Fruit fly (Drosophila melanogaster) whole organism, embryonic: Measurements from ENCODE around the gene mnd.

Experiments used
- Bteb2 ChIP-seq: fragments of 200-800 bp; sonication (Bioruptor generic); optimal IDR thresholded peaks from 2 replicates; lab custom pipeline; 2016; ENCODE audit warnings: missing biosample characterization, missing genetic modification characterization
- CG12071 ChIP-seq: fragments of 200-800 bp; sonication (Bioruptor generic); optimal IDR thresholded peaks from 3 replicates; lab custom pipeline; 2018; ENCODE audit warnings: missing biosample characterization, mild to moderate bottlenecking, missing genetic modification characterization
- CG7357 ChIP-seq: fragments of 200-800 bp; sonication (Bioruptor generic); IDR thresholded peaks from 3 replicates; pipeline ENCODE4 v1.3.6; 2022; ENCODE audit warnings: missing biosample characterization, missing genetic modification characterization
- D ChIP-seq, 2 experiments: fragments of 200-800 bp in 1 of 2; fragments of >200 bp in 1 of 2; sonication (Bioruptor generic) in 1 of 2; optimal IDR thresholded peaks; 2 replicates in 1 of 2; 3 replicates in 1 of 2; lab custom pipeline; 2017; ENCODE audit warnings: mild to moderate bottlenecking in 1 of 2, missing biosample characterization in 1 of 2, missing genetic modification characterization in 1 of 2, missing genetic modification reagents in 1 of 2

dm6 chr3L:15013957-15014692, 29.2 kb downstream of the mnd start, which contains the start of gene Reck:
- TF ChIP-seq CG7357 (GFP tag; lab: Robert Waterston, UW): peak; percentile 43; the same call in 1 of the 3 replicates
- TF ChIP-seq Bteb2: peak; percentile 59
- TF ChIP-seq CG12071 (GFP tag; lab: Kevin White, UChicago): peak; percentile 72
- no peak for TF ChIP-seq D (optimal IDR thresholded peaks at IDR 0.05; lab: Kevin White, UChicago)
- peak; percentile 86 for TF ChIP-seq D (GFP tag; optimal IDR thresholded peaks at IDR 0.05; lab: Kevin White, UChicago)
